Fruit fly (Drosophila melanogaster): ENCODE data around the gene CG18809.

The CG18809 gene

DNA sequence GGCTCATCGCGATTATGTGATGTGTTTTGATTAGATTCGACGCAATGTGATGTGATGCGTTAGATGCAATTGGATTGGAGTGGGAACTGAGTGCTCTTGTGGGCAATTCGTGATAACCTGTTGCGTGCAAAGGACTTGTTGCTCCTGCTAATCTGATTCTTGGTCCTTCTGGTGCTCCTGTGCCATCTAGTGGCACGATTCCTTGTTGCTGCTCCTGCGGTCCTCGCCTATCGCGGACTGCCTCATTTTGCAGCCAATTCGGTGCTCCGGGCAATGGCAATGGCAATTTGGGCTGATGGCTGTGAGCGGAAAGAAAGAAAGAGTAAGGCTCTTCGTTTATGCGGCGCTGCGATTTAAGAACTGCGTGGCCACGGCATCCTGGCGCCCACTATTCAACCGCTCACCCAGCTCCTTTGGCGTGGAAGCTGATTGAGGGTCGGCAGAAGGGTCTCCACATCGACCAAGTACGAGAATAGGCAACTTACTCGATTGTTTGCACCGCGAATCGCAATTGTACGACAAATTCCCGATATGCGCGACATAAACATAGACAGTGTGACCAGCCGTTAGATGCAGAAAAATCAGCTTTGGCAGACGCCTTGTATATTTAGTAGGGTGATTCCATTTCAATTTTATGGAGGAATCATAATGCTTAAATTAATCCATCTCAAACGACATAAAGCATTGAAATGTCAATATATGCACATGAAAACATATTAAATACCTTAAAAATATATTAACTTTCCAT lies 51.0 kb downstream of the CG18809 start, which contains the start of gene Mer (continued):
- TF ChIP-seq esn (GFP tag; optimal IDR thresholded peaks at IDR 0.05) (peak; percentile 88), eg (GFP tag; IDR thresholded peaks at IDR 0.05) (peak; percentile 92), CG6854 (GFP tag; optimal IDR thresholded peaks at IDR 0.05) (peak; percentile 83), Eip93F (GFP tag; optimal IDR thresholded peaks at IDR 0.05) (peak; percentile 62), svp (GFP tag) (no peak), CG10669 (GFP tag; optimal IDR thresholded peaks at IDR 0.05) (peak; percentile 82), Ets21C (GFP tag; optimal IDR thresholded peaks at IDR 0.05) (peak; percentile 76), Hr39 (GFP tag; optimal IDR thresholded peaks at IDR 0.05) (peak; percentile 82), CG1621 (tag; optimal IDR thresholded peaks at IDR 0.05) (peak; percentile 84), Sox15 (GFP tag; optimal IDR thresholded peaks at IDR 0.05) (peak; percentile 73), net (GFP tag; optimal IDR thresholded peaks at IDR 0.05) (peak; percentile 91), salr (GFP tag; optimal IDR thresholded peaks at IDR 0.05) (peak in 1 of 2 experiments; percentile 72), CG6808 (GFP tag; optimal IDR thresholded peaks at IDR 0.05) (peak; percentile 84), CG6276 (GFP tag; optimal IDR thresholded peaks at IDR 0.05) (no peak), CG3032 (tag; optimal IDR thresholded peaks at IDR 0.05) (peak; percentile 82), Hr38 (GFP tag; optimal IDR thresholded peaks at IDR 0.05) (no peak)

All from whole organism, prepupa.